Worm (Caenorhabditis elegans): ENCODE data around the gene cgt-3.

cgt-3 gene

DNA sequence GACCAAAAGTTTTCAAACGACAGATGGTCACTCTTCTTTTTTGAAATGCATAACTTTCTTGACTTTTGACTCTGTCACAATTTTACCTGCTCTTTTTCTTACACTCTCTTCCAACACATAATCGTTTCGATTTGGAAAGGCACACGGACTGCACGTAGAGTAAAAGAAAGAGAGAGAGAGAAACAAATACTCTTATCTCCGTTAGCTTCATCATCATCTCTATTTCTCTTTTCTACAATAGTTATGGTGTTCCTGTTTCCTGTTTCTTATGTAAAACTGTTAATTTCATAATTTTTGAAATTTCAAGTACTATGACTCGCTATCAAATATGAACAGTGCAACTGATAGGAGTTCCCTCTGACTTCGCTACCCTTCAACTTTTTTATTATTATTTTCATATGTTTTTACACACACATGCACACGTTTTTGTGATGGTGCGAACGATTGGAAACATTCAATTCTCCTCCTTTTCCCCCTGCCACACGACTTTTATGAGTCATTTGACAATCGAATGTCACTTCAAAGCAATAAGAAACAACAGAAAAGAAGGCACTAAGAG, 19.1 kb downstream of the cgt-3 start (continued):
- TF ChIP-seq nhr-27 (tag; optimal IDR thresholded peaks at IDR 0.05) (no peak), hlh-26 (GFP tag; conservative IDR thresholded peaks at IDR 0.05) (no peak), nhr-80 (tag; optimal IDR thresholded peaks at IDR 0.05) (peak; percentile 98), lir-1 (GFP tag; conservative IDR thresholded peaks at IDR 0.05) (no peak), ztf-18 (tag; optimal IDR thresholded peaks at IDR 0.05) (no peak), cebp-1 (GFP tag; IDR thresholded peaks at IDR 0.05) (peak; percentile 66; the same call in 1 of the 2 replicates), cebp-1 (tag; optimal IDR thresholded peaks at IDR 0.05) (peak; percentile 71), dpl-1 (GFP tag; optimal IDR thresholded peaks at IDR 0.05) (no peak), ztf-3 (GFP tag; optimal IDR thresholded peaks at IDR 0.05) (no peak), cebp-2 (GFP tag; IDR thresholded peaks at IDR 0.05) (no peak), ZK185.1 (tag; optimal IDR thresholded peaks at IDR 0.05; ENCODE audit: poor library complexity, severe bottlenecking) (peak; percentile 1), egl-44 (GFP tag; IDR thresholded peaks at IDR 0.05) (no peak), pbrm-1 (GFP tag; IDR thresholded peaks at IDR 0.05) (no peak), lin-35 (GFP tag; optimal IDR thresholded peaks at IDR 0.05) (no peak), rcor-1 (GFP tag; IDR thresholded peaks at IDR 0.05) (0 out of 2 replicates have a peak, but pooled peaks have one; percentile 15), mcd-1 (GFP tag; IDR thresholded peaks at IDR 0.05) (no peak), somi-1 (GFP tag; optimal IDR thresholded peaks at IDR 0.05) (no peak), attf-6 (GFP tag; IDR thresholded peaks at IDR 0.05) (no peak), attf-5 (GFP tag; optimal IDR thresholded peaks at IDR 0.05) (peak; percentile 49), hrde-1 (tag; optimal IDR thresholded peaks at IDR 0.05; ENCODE audit: borderline replicate concordance) (no peak), zim-3 (tag; optimal IDR thresholded peaks at IDR 0.05) (no peak), nhr-179 (tag; optimal IDR thresholded peaks at IDR 0.05) (no peak), snpc-1.3 (tag; optimal IDR thresholded peaks at IDR 0.05; ENCODE audit: insufficient read depth) (no peak), ceh-58 (GFP tag; IDR thresholded peaks at IDR 0.05) (no peak), dpff-1 (tag; optimal IDR thresholded peaks at IDR 0.05) (no peak), F49E8.2 (tag; optimal IDR thresholded peaks at IDR 0.05; ENCODE audit: insufficient read depth) (no peak), B0261.1 (tag; optimal IDR thresholded peaks at IDR 0.05) (no peak), mel-28 (tag; optimal IDR thresholded peaks at IDR 0.05; ENCODE audit: borderline replicate concordance) (no peak), snpc-1.1 (tag; optimal IDR thresholded peaks at IDR 0.05; ENCODE audit: insufficient read depth) (no peak), dox-1 (GFP tag; IDR thresholded peaks at IDR 0.05) (peak; percentile 63; the same call in 1 of the 2 replicates), rec-8 (tag; optimal IDR thresholded peaks at IDR 0.05) (no peak), efl-1 (GFP tag; optimal IDR thresholded peaks at IDR 0.05) (no peak), C06A6.2 (GFP tag; conservative IDR thresholded peaks at IDR 0.05) (no peak), zfh-2 (GFP tag; conservative IDR thresholded peaks at IDR 0.05) (no peak), nhr-120 (GFP tag; IDR thresholded peaks at IDR 0.05) (no peak), K12H6.12 (tag; optimal IDR thresholded peaks at IDR 0.05) (no peak), atf-7 (tag; optimal IDR thresholded peaks at IDR 0.05) (no peak), hmg-1.2 (GFP tag; IDR thresholded peaks at IDR 0.05) (0 out of 2 replicates have a peak, but pooled peaks have one; percentile 6)

- TF ChIP-seq sdz-38 (tag; optimal IDR thresholded peaks at IDR 0.05) (no peak), F55B11.4 (tag; optimal IDR thresholded peaks at IDR 0.05; ENCODE audit: borderline replicate concordance, insufficient read depth) (no peak), sea-2 (GFP tag; IDR thresholded peaks at IDR 0.05) (no peak), hmg-20 (GFP tag; IDR thresholded peaks at IDR 0.05) (no peak), madf-10 (tag; optimal IDR thresholded peaks at IDR 0.05) (no peak), nhr-80 (tag; optimal IDR thresholded peaks at IDR 0.05) (peak; percentile 59), lin-26 (GFP tag; IDR thresholded peaks at IDR 0.05) (no peak), Y53G8AR.9 (GFP tag; conservative IDR thresholded peaks at IDR 0.05) (no peak), nfya-1 (tag; optimal IDR thresholded peaks at IDR 0.05; ENCODE audit: borderline replicate concordance, insufficient read depth) (no peak), C17E4.6 (GFP tag; IDR thresholded peaks at IDR 0.05) (no peak), lin-54 (GFP tag; optimal IDR thresholded peaks at IDR 0.05) (no peak), ceh-100 (GFP tag; IDR thresholded peaks at IDR 0.05) (no peak), zfh-2 (GFP tag; conservative IDR thresholded peaks at IDR 0.05) (0 out of 2 replicates have a peak, but pooled peaks have one; percentile 25)
Measured at ce11 chrII:5931109-5931508, 20.0 kb downstream of the cgt-3 start.
